Fruit fly (Drosophila melanogaster): ENCODE data around the gene CG31642.

CG31642 gene

DNA sequence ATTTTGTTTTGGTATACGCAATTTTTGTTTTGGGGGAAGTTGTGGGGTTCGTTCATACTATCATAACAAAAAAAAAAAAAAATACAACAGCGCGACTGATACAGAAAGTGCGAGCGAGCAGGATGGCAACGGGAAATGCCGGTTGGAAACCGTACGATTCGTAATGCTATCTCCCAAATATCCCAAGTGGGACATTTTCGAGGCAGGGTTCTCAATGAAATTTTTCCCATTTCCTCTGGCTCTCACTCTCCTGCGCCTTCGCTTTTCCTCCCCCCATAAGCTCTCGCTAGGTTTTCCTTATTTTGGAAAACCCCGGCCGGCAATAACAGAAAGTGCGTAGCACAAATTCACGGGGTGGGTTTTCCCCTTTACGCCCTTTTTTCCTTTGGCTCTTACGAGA is 26.0 kb upstream of the CG31642 start (continued):
- TF ChIP-seq CG3065 (GFP tag; optimal IDR thresholded peaks at IDR 0.05) (no peak), TFAM (GFP tag; optimal IDR thresholded peaks at IDR 0.05) (no peak), Mrtf (GFP tag; IDR thresholded peaks at IDR 0.05) (no peak), dysf (GFP tag; IDR thresholded peaks at IDR 0.05) (no peak), CG7928 (GFP tag; optimal IDR thresholded peaks at IDR 0.05) (no peak), corto (GFP tag; optimal IDR thresholded peaks at IDR 0.05) (no peak), Hey (tag; optimal IDR thresholded peaks at IDR 0.05) (no peak), lmd (GFP tag; IDR thresholded peaks at IDR 0.05) (no peak), E2f1 (GFP tag; IDR thresholded peaks at IDR 0.05) (no peak), CHES-1-like (GFP tag; optimal IDR thresholded peaks at IDR 0.05) (no peak), ind (GFP tag; optimal IDR thresholded peaks at IDR 0.05) (no peak), CG1792 (GFP tag; optimal IDR thresholded peaks at IDR 0.05) (no peak), Adf1 (GFP tag; IDR thresholded peaks at IDR 0.05) (peak; percentile 15; the same call in 1 of the 2 replicates), Chrac-16 (GFP tag; optimal IDR thresholded peaks at IDR 0.05) (no peak), CG3847 (GFP tag; IDR thresholded peaks at IDR 0.05) (no peak), chif (GFP tag; optimal IDR thresholded peaks at IDR 0.05) (no peak), B-H1 (GFP tag; IDR thresholded peaks at IDR 0.05) (no peak; the same call in 2 of the 3 replicates), Lim3 (GFP tag; IDR thresholded peaks at IDR 0.05) (no peak), CG10147 (GFP tag; optimal IDR thresholded peaks at IDR 0.05) (no peak), odd (GFP tag; optimal IDR thresholded peaks at IDR 0.05) (no peak), CG10543 (GFP tag; optimal IDR thresholded peaks at IDR 0.05) (peak; percentile 12), mirr (GFP tag; optimal IDR thresholded peaks at IDR 0.05) (no peak), CG17568 (GFP tag; optimal IDR thresholded peaks at IDR 0.05) (no peak), CG17361 (GFP tag; IDR thresholded peaks at IDR 0.05) (no peak), CG14667 (GFP tag; IDR thresholded peaks at IDR 0.05) (no peak), CG10565 (GFP tag; optimal IDR thresholded peaks at IDR 0.05) (no peak), gce (GFP tag; IDR thresholded peaks at IDR 0.05) (0 out of 3 replicates have a peak, but pooled peaks have one; percentile 40), CG30403 (GFP tag; optimal IDR thresholded peaks at IDR 0.05) (no peak), mld (GFP tag; IDR thresholded peaks at IDR 0.05; ENCODE audit: partially characterized antibody) (no peak), h (optimal IDR thresholded peaks at IDR 0.05) (no peak), ewg (GFP tag; optimal IDR thresholded peaks at IDR 0.05) (no peak), CG4282 (GFP tag; optimal IDR thresholded peaks at IDR 0.05) (no peak), Kr (GFP tag; optimal IDR thresholded peaks at IDR 0.05) (no peak), CG12744 (GFP tag; optimal IDR thresholded peaks at IDR 0.05) (no peak), crol (GFP tag; IDR thresholded peaks at IDR 0.05) (peak; percentile 31; the same call in 1 of the 2 replicates), CG12236 (GFP tag; optimal IDR thresholded peaks at IDR 0.05) (no peak), trh (GFP tag; optimal IDR thresholded peaks at IDR 0.05) (no peak), Ravus (GFP tag; IDR thresholded peaks at IDR 0.05) (no peak), CG33213 (GFP tag; optimal IDR thresholded peaks at IDR 0.05) (no peak), br (optimal IDR thresholded peaks at IDR 0.05) (no peak), CG13894 (tag; optimal IDR thresholded peaks at IDR 0.05) (peak; percentile 98), klu (GFP tag; IDR thresholded peaks at IDR 0.05) (no peak), CG32772 (GFP tag; IDR thresholded peaks at IDR 0.05) (0 out of 2 replicates have a peak, but pooled peaks have one; percentile 24), CG8944 (GFP tag; optimal IDR thresholded peaks at IDR 0.05) (no peak), Atf-2 (GFP tag; optimal IDR thresholded peaks at IDR 0.05) (no peak), Ets97D (GFP tag; optimal IDR thresholded peaks at IDR 0.05) (peak; percentile 59), row (GFP tag; IDR thresholded peaks at IDR 0.05) (no peak), CG7357 (GFP tag; IDR thresholded peaks at IDR 0.05) (no peak), CG2199 (GFP tag; IDR thresholded peaks at IDR 0.05) (no peak), D19A (tag; optimal IDR thresholded peaks at IDR 0.05) (no peak), cato (GFP tag; optimal IDR thresholded peaks at IDR 0.05; ENCODE audit: borderline replicate concordance) (no peak), abd-A (tag; optimal IDR thresholded peaks at IDR 0.05) (peak; percentile 62), vfl (GFP tag; optimal IDR thresholded peaks at IDR 0.05) (no peak), CG7271 (tag; optimal IDR thresholded peaks at IDR 0.05) (peak; percentile 11)

All from whole organism, embryonic.